Fruit fly (Drosophila melanogaster): Measurements from ENCODE around the gene CG2162.

CG2162 gene

dm6 chr3L:3070274-3071204 lies 35.5 kb downstream of the CG2162 start, which contains the start of the genes CG32486 and PAN3 (continued):
- TF ChIP-seq sd (tag; optimal IDR thresholded peaks at IDR 0.05) (peak; percentile 39), Hr39 (optimal IDR thresholded peaks at IDR 0.05) (no peak), danr (GFP tag; IDR thresholded peaks at IDR 0.05) (no peak), pzg (GFP tag; optimal IDR thresholded peaks at IDR 0.05) (peak; percentile 97), grn (GFP tag; optimal IDR thresholded peaks at IDR 0.05) (no peak), Vsx1 (GFP tag; optimal IDR thresholded peaks at IDR 0.05) (peak; percentile 49), chinmo (GFP tag; IDR thresholded peaks at IDR 0.05; ENCODE audit: partially characterized antibody) (peak; percentile 97), CG12155 (GFP tag; optimal IDR thresholded peaks at IDR 0.05) (peak; percentile 51), CG12104 (GFP tag; optimal IDR thresholded peaks at IDR 0.05) (no peak), NC2α (GFP tag; optimal IDR thresholded peaks at IDR 0.05) (no peak), Opbp (GFP tag; IDR thresholded peaks at IDR 0.05; ENCODE audit: partially characterized antibody) (peak; percentile 92), CG11093 (GFP tag; IDR thresholded peaks at IDR 0.05) (no peak), Nf-YA (GFP tag; IDR thresholded peaks at IDR 0.05) (no peak), CG11247 (GFP tag; IDR thresholded peaks at IDR 0.05) (peak; percentile 41; the same call in 1 of the 2 replicates), Abd-B (GFP tag; optimal IDR thresholded peaks at IDR 0.05) (peak; percentile 96), CG17186 (GFP tag; optimal IDR thresholded peaks at IDR 0.05) (peak; percentile 51), CG10267 (tag; optimal IDR thresholded peaks at IDR 0.05) (peak; percentile 80), kay (GFP tag; optimal IDR thresholded peaks at IDR 0.05) (no peak), CG10321 (GFP tag; IDR thresholded peaks at IDR 0.05) (peak; percentile 86), CG30403 (GFP tag; optimal IDR thresholded peaks at IDR 0.05) (peak; percentile 38), CG12744 (GFP tag; optimal IDR thresholded peaks at IDR 0.05) (peak; percentile 5), lilli (GFP tag; optimal IDR thresholded peaks at IDR 0.05) (peak; percentile 42), CG2120 (GFP tag; optimal IDR thresholded peaks at IDR 0.05) (peak; percentile 38), shn (GFP tag; optimal IDR thresholded peaks at IDR 0.05) (no peak), CG14965 (GFP tag; optimal IDR thresholded peaks at IDR 0.05; ENCODE audit: borderline replicate concordance) (no peak), Xbp1 (GFP tag; optimal IDR thresholded peaks at IDR 0.05) (peak; percentile 41), tna (GFP tag; IDR thresholded peaks at IDR 0.05; ENCODE audit: partially characterized antibody) (peak; percentile 56), lov (optimal IDR thresholded peaks at IDR 0.05) (no peak), lov (GFP tag; IDR thresholded peaks at IDR 0.05) (peak; percentile 68; the same call in 1 of the 3 replicates), dmrt99B (tag; optimal IDR thresholded peaks at IDR 0.05) (peak; percentile 4), mam (GFP tag; optimal IDR thresholded peaks at IDR 0.05) (no peak), gro (GFP tag; optimal IDR thresholded peaks at IDR 0.05) (peak; percentile 86), en (GFP tag; optimal IDR thresholded peaks at IDR 0.05) (no peak), psq (GFP tag; optimal IDR thresholded peaks at IDR 0.05) (peak; percentile 95), CG5245 (GFP tag; optimal IDR thresholded peaks at IDR 0.05) (no peak), luna (GFP tag; optimal IDR thresholded peaks at IDR 0.05) (peak; percentile 27), Tbp (GFP tag; optimal IDR thresholded peaks at IDR 0.05) (no peak), nmo (GFP tag; optimal IDR thresholded peaks at IDR 0.05) (peak; percentile 83), CG33557 (GFP tag; optimal IDR thresholded peaks at IDR 0.05) (peak; percentile 4), hth (optimal IDR thresholded peaks at IDR 0.05) (no peak), D19B (GFP tag; optimal IDR thresholded peaks at IDR 0.05) (no peak), H15 (GFP tag; IDR thresholded peaks at IDR 0.05) (no peak), Fer3 (tag; optimal IDR thresholded peaks at IDR 0.05) (peak; percentile 48), CG17361 (GFP tag; IDR thresholded peaks at IDR 0.05) (peak; percentile 43; the same call in 2 of the 3 replicates), ftz-f1 (GFP tag; optimal IDR thresholded peaks at IDR 0.05) (peak; percentile 77), toy (GFP tag; IDR thresholded peaks at IDR 0.05) (no peak), gcm2 (GFP tag; optimal IDR thresholded peaks at IDR 0.05) (no peak), pfk (GFP tag; optimal IDR thresholded peaks at IDR 0.05) (peak; percentile 64), hb (GFP tag; IDR thresholded peaks at IDR 0.05; ENCODE audit: partially characterized antibody) (peak; percentile 68; the same call in 2 of the 3 replicates), cwo (GFP tag; optimal IDR thresholded peaks at IDR 0.05) (peak; percentile 23)
